Worm (Caenorhabditis elegans) whole organism, young adult: Measurements from ENCODE around the gene ZK180.5.

Experiments
- B0336.3 ChIP-seq: fragments of 200-800 bp; sonication (Bioruptor generic); IDR thresholded peaks from 2 replicates; pipeline ENCODE4 v1.3.6; 2022; ENCODE audit warnings: missing genetic modification characterization, missing compliant biosample characterization
- C06A6.2 ChIP-seq: fragments of 200-800 bp; sonication (Bioruptor generic); conservative IDR thresholded peaks from 2 replicates; pipeline ENCODE4 v1.3.6; 2022; ENCODE audit warnings: missing genetic modification characterization, missing compliant biosample characterization
- C17E4.6 ChIP-seq: fragments of 200-800 bp; sonication (Bioruptor generic); IDR thresholded peaks from 2 replicates; pipeline ENCODE4 v1.3.6; 2022; ENCODE audit warnings: missing genetic modification reagents, missing genetic modification characterization, missing compliant biosample characterization
- F52B5.7 ChIP-seq: sonication (generic microtip); optimal IDR thresholded peaks from 2 replicates; lab custom pipeline; 2016; ENCODE audit warnings: mild to moderate bottlenecking, missing genetic modification characterization, missing compliant biosample characterization
- T26A5.8 ChIP-seq: sonication (generic microtip); optimal IDR thresholded peaks from 2 replicates; lab custom pipeline; 2016; ENCODE audit warnings: missing genetic modification characterization, missing compliant biosample characterization
- akir-1 ChIP-seq: fragments of 200-800 bp; sonication (Bioruptor generic); optimal IDR thresholded peaks from 2 replicates; lab custom pipeline; 2018; ENCODE audit warnings: mild to moderate bottlenecking, missing genetic modification characterization, moderate library complexity, missing compliant biosample characterization
- atf-7 ChIP-seq: sonication (generic microtip); optimal IDR thresholded peaks from 2 replicates; lab custom pipeline; 2017; ENCODE audit warnings: mild to moderate bottlenecking, missing genetic modification characterization, missing compliant biosample characterization
- attf-3 ChIP-seq: fragments of 200-800 bp; sonication (Bioruptor generic); conservative IDR thresholded peaks from 2 replicates; pipeline ENCODE4 v1.3.6; 2022; ENCODE audit warnings: missing genetic modification reagents, missing genetic modification characterization, missing compliant biosample characterization
- attf-5 ChIP-seq: fragments of 200-800 bp; sonication (Bioruptor generic); optimal IDR thresholded peaks from 2 replicates; lab custom pipeline; 2018; ENCODE audit warnings: mild to moderate bottlenecking, missing genetic modification characterization, missing compliant biosample characterization
- bed-2 ChIP-seq: fragments of 200-800 bp; sonication (Bioruptor generic); IDR thresholded peaks from 2 replicates; pipeline ENCODE4 v1.3.6; 2022; ENCODE audit warnings: missing genetic modification reagents, missing genetic modification characterization, missing compliant biosample characterization
- cebp-1 ChIP-seq, 2 experiments: fragments of 200-800 bp in 1 of 2; sonication (Bioruptor generic) in 1 of 2; sonication (generic microtip) in 1 of 2; IDR thresholded peaks in 1 of 2; optimal IDR thresholded peaks in 1 of 2; 2 replicates each; pipeline versions ENCODE4 v1.3.6 to Lab custom; 2017 to 2022; ENCODE audit warnings: missing compliant biosample characterization in 2 of 2, missing genetic modification characterization in 2 of 2, mild to moderate bottlenecking in 1 of 2, missing genetic modification reagents in 1 of 2, moderate library complexity in 1 of 2
- ceh-40 ChIP-seq: fragments of 200-800 bp; sonication (Bioruptor generic); IDR thresholded peaks from 2 replicates; pipeline ENCODE4 v1.3.6; 2022; ENCODE audit warnings: missing genetic modification characterization, missing compliant biosample characterization
- ceh-58 ChIP-seq: fragments of 200-800 bp; sonication (Bioruptor generic); IDR thresholded peaks from 2 replicates; pipeline ENCODE4 v1.3.6; 2022; ENCODE audit warnings: missing genetic modification characterization, missing compliant biosample characterization
- ceh-91 ChIP-seq: fragments of 200-800 bp; sonication (Bioruptor generic); IDR thresholded peaks from 2 replicates; pipeline ENCODE4 v1.3.6; 2022; ENCODE audit warnings: missing genetic modification reagents, missing genetic modification characterization, missing compliant biosample characterization
- dox-1 ChIP-seq: fragments of 200-800 bp; sonication (Bioruptor generic); IDR thresholded peaks from 2 replicates; pipeline ENCODE4 v1.3.6; 2022; ENCODE audit warnings: missing genetic modification reagents, missing genetic modification characterization, missing compliant biosample characterization
- dpff-1 ChIP-seq: sonication (generic microtip); optimal IDR thresholded peaks from 2 replicates; lab custom pipeline; 2017; ENCODE audit warnings: mild to moderate bottlenecking, missing genetic modification characterization, missing compliant biosample characterization
- dpl-1 ChIP-seq: fragments of 150-350 bp; optimal IDR thresholded peaks from 2 replicates; lab custom pipeline; 2014; ENCODE audit warnings: missing biosample characterization, missing genetic modification reagents, missing genetic modification characterization
- efl-1 ChIP-seq: fragments of 150-350 bp; optimal IDR thresholded peaks from 2 replicates; lab custom pipeline; 2014; ENCODE audit warnings: missing biosample characterization, missing genetic modification reagents, missing genetic modification characterization
- egrh-3 ChIP-seq: fragments of 200-800 bp; sonication (Bioruptor generic); IDR thresholded peaks from 2 replicates; pipeline ENCODE4 v1.3.6; 2022; ENCODE audit warnings: missing genetic modification reagents, missing genetic modification characterization, missing compliant biosample characterization
- let-607 ChIP-seq, 2 experiments: fragments of 200-800 bp in 1 of 2; sonication (Bioruptor generic) in 1 of 2; sonication (generic microtip) in 1 of 2; optimal IDR thresholded peaks; 2 replicates each; lab custom pipeline; 2016 to 2018; ENCODE audit warnings: mild to moderate bottlenecking in 2 of 2, missing compliant biosample characterization in 2 of 2, missing genetic modification characterization in 2 of 2, moderate library complexity in 2 of 2, missing genotype in 1 of 2
- lin-35 ChIP-seq, 3 experiments: fragments of 150-350 bp in 2 of 3; sonication (generic microtip) in 1 of 3; optimal IDR thresholded peaks; 2 replicates each; lab custom pipeline; 2014 to 2018; ENCODE audit warnings: missing biosample characterization in 3 of 3, missing genetic modification characterization in 3 of 3, missing genetic modification reagents in 3 of 3
- lin-40 ChIP-seq: sonication (generic microtip); optimal IDR thresholded peaks from 2 replicates; lab custom pipeline; 2016; ENCODE audit warnings: missing genetic modification characterization, mild to moderate bottlenecking, missing compliant biosample characterization, missing genotype, missing genetic modification reagents
- lsy-27 ChIP-seq: sonication (generic microtip); optimal IDR thresholded peaks from 2 replicates; lab custom pipeline; 2017; ENCODE audit warnings: missing genetic modification characterization, mild to moderate bottlenecking, missing compliant biosample characterization, antibody characterized with exemption, missing genotype, borderline replicate concordance; ENCODE audit not compliant: insufficient read depth
- madf-3 ChIP-seq: fragments of 200-800 bp; sonication (Bioruptor generic); IDR thresholded peaks from 2 replicates; pipeline ENCODE4 v1.3.6; 2022; ENCODE audit warnings: missing genetic modification reagents, missing genetic modification characterization, missing compliant biosample characterization
- mes-4 ChIP-seq: sonication (generic microtip); optimal IDR thresholded peaks from 2 replicates; lab custom pipeline; 2016; ENCODE audit warnings: missing genotype, missing genetic modification characterization, missing compliant biosample characterization
- nhr-80 ChIP-seq: sonication (generic microtip); optimal IDR thresholded peaks from 2 replicates; lab custom pipeline; 2016; ENCODE audit warnings: missing genetic modification characterization, missing compliant biosample characterization
- nhr-90 ChIP-seq: sonication (generic microtip); optimal IDR thresholded peaks from 2 replicates; lab custom pipeline; 2016; ENCODE audit warnings: missing genotype, mild to moderate bottlenecking, missing genetic modification characterization, missing compliant biosample characterization
- pha-4 ChIP-seq: fragments of 150-350 bp; sonication (generic microtip); optimal IDR thresholded peaks from 2 replicates; lab custom pipeline; 2014; ENCODE audit warnings: missing biosample characterization, missing genetic modification reagents, missing genetic modification characterization
- rcor-1 ChIP-seq: fragments of 200-800 bp; sonication (Bioruptor generic); IDR thresholded peaks from 2 replicates; pipeline ENCODE4 v1.3.6; 2022; ENCODE audit warnings: missing genetic modification reagents, missing genetic modification characterization, missing compliant biosample characterization
- repo-1 ChIP-seq: sonication (generic microtip); optimal IDR thresholded peaks from 2 replicates; lab custom pipeline; 2017; ENCODE audit warnings: mild to moderate bottlenecking, missing genetic modification characterization, missing compliant biosample characterization
- tlf-1 ChIP-seq: fragments of 200-800 bp; sonication (Bioruptor generic); optimal IDR thresholded peaks from 2 replicates; lab custom pipeline; 2018; ENCODE audit warnings: mild to moderate bottlenecking, missing genetic modification characterization, missing compliant biosample characterization
- zim-3 ChIP-seq: sonication (generic microtip); optimal IDR thresholded peaks from 2 replicates; lab custom pipeline; 2017; ENCODE audit warnings: mild to moderate bottlenecking, missing genetic modification characterization, moderate library complexity, missing compliant biosample characterization
- ztf-18 ChIP-seq: sonication (generic microtip); optimal IDR thresholded peaks from 2 replicates; lab custom pipeline; 2016; ENCODE audit warnings: missing genotype, mild to moderate bottlenecking, missing genetic modification characterization, missing compliant biosample characterization
- ztf-22 ChIP-seq: fragments of 200-800 bp; sonication (Bioruptor generic); optimal IDR thresholded peaks from 2 replicates; lab custom pipeline; 2018; ENCODE audit warnings: mild to moderate bottlenecking, missing genetic modification characterization, moderate library complexity, missing compliant biosample characterization

Gene ZK180.5

DNA sequence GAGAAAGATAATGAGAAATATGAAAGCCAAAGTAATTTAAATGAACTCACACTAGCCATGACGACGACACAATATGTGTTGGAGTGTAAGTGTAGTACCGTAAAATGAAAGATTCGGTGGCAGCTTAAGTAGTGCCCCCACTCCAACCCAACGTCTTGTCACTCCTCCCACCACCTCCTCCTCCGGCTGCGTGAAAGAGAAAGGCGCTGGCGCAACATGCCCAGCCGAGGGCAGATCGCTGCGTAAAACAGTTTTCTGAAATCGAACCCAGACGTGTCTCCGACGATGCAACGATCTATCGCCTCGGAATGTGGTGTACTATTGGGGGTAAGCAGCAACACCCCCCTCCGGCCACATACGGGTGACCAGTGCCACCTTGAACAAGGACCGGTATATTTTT lies at the start of gene ZK180.5:
ZK180.5 (minus strand) TSS at position 101 of the 400 bp plus-strand sequence.
- 0 out of 2 replicates have a peak, but pooled peaks have one; percentile 42 for TF ChIP-seq madf-3
- no peak for TF ChIP-seq C06A6.2 (GFP tag; lab: Robert Waterston, UW)

DNA sequence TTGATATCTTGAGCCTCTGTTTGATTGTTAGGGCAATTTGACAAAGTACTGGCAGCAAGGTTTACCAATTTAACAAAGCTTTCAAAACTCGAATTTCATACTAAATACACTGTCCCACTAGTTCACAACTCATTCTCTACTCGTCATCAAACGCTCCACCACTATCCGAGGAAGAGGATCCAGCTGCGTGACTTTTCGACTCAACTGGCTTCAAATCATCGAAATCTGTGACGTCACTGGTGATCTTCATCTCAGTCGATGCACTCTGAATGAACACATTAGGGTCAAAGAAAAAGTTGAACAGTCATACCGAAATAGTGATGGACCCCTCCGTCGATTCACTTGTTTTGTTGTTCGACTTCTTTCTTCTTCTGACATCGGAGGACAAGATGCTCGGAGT lies 48.9 kb upstream of the ZK180.5 start:
- TF ChIP-seq bed-2 (GFP tag; lab: Robert Waterston, UW) (no peak), madf-3 (no peak), akir-1 (GFP tag; lab: Kevin White, UChicago) (no peak), rcor-1 (GFP tag; lab: Robert Waterston, UW) (no peak)

DNA sequence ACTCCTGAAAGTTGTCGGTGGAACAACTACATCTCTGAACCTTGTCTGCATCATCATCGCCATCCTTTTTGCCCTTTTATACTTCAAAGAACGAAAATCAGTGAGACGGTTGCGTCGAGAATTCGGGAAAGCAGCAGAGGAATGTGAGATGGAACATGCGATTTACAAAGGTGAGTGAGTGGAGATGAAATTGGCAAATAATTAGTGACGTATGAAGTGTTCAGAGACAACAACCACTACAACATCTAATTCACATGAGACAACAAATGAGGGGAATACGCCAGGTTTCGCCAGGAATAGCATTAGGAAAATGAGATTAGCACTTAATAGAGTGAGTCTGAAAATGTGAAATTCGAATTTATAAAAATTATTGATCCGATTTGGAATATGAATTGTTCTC lies 47.6 kb upstream of the ZK180.5 start:
- no peak for TF ChIP-seq repo-1 (tag; lab: Kevin White, UChicago)
- TF ChIP-seq ztf-22 (GFP tag; lab: Kevin White, UChicago): no peak
- no peak for TF ChIP-seq ceh-91 (GFP tag; lab: Robert Waterston, UW)
- no peak for TF ChIP-seq nhr-80 (tag; lab: Kevin White, UChicago)
- TF ChIP-seq ceh-40 (GFP tag; lab: Robert Waterston, UW): no peak
- TF ChIP-seq ceh-58 (GFP tag; lab: Robert Waterston, UW): no peak
- no peak for TF ChIP-seq lin-35 (GFP tag; optimal IDR thresholded peaks at IDR 0.05; lab: Kevin White, UChicago)
- TF ChIP-seq tlf-1 (GFP tag; lab: Kevin White, UChicago): no peak
- TF ChIP-seq mes-4 (tag; lab: Kevin White, UChicago): no peak
- TF ChIP-seq T26A5.8: no peak

DNA sequence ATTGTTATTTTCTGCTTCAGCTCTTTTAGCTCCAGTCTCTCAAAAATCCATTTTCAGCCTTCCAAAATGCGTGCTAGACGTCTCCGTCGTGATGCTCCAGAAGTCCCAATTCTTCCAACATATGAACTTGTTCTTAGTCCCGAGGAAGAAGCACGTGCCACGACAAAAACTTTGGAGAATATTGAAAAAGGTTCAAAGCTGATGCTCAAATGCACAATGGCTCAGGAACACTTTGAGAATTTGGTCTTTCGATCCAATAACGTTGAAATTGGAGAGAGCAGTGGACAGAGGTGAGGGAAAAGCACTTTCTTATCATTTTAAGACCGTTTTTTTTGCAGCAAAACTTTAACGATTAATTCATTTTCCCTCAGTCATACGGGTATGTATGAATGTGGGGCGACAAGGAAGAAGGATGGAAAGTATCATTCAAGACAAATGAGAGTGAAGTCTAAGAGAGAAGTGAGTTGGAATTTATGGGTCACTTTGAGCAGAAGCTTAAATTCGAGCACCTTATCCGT lies 45.7 kb upstream of the ZK180.5 start, which contains the start of gene igeg-1:
igeg-1 (plus strand) TSS at position 51 of the 518 bp plus-strand sequence.
- no peak for TF ChIP-seq lsy-27
- no peak for TF ChIP-seq bed-2 (GFP tag; lab: Robert Waterston, UW)
- TF ChIP-seq cebp-1 (GFP tag; IDR thresholded peaks at IDR 0.05; lab: Robert Waterston, UW): no peak
- TF ChIP-seq cebp-1 (tag; optimal IDR thresholded peaks at IDR 0.05; lab: Kevin White, UChicago): no peak
- no peak for TF ChIP-seq C17E4.6
- TF ChIP-seq let-607 (tag; optimal IDR thresholded peaks at IDR 0.05; lab: Kevin White, UChicago): peak in 1 of 2 experiments; percentile 7
- TF ChIP-seq nhr-80 (tag; lab: Kevin White, UChicago): peak; percentile 82
- no peak for TF ChIP-seq attf-5
- no peak for TF ChIP-seq dox-1
- TF ChIP-seq egrh-3 (GFP tag; lab: Robert Waterston, UW): no peak
- no peak for TF ChIP-seq efl-1 (GFP tag; lab: Kevin White, UChicago)

DNA sequence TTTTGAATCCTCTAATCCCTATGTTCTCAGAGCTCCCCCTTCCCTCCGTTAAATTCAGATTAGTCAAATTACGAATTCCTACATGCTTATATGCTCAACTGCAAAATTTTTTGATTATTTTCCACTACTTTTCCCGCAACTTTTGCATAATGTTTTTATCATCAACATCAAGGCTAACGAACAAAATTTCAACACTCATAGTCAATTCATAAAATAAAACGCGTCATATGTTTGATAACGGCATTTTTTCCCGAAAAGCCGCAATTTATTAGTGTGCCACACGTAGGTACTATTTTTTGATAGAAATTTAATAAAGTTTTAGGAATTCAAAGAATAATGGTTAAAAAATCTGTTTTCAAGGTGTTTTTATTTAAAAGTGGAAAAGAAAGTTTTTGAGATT lies 42.2 kb upstream of the ZK180.5 start:
- TF ChIP-seq attf-3 (GFP tag; lab: Robert Waterston, UW) (no peak), nhr-80 (tag; lab: Kevin White, UChicago) (peak; percentile 33), egrh-3 (GFP tag; lab: Robert Waterston, UW) (no peak)

DNA sequence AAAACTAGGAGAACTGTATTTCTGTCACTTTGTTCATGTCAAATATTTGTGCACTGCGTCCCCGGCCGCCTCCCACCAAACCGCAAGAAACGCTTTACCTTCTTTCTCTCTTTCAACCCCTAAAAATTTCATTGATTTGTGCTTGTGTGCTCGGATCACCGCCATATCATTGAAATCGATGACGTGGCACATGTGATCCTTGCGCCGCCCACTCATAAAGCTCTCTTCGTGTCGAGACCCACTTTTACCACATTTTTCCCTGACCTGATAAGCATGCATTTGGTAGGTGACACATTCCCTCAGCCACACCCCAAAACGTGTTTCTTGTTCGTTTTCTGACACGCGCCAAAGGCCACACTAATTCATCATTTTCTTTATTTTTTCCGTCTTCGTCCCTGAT lies 40.8 kb upstream of the ZK180.5 start:
- TF ChIP-seq zim-3 (tag; lab: Kevin White, UChicago) (no peak), dpff-1 (no peak), nhr-80 (tag; lab: Kevin White, UChicago) (peak; percentile 93), cebp-1 (GFP tag; IDR thresholded peaks at IDR 0.05; lab: Robert Waterston, UW) (no peak), cebp-1 (tag; optimal IDR thresholded peaks at IDR 0.05; lab: Kevin White, UChicago) (peak; percentile 44), nhr-90 (peak; percentile 26), B0336.3 (GFP tag; lab: Robert Waterston, UW) (peak; percentile 35; the same call in 1 of the 2 replicates), F52B5.7 (no peak), let-607 (tag; optimal IDR thresholded peaks at IDR 0.05; lab: Kevin White, UChicago) (peak; percentile 37 to 67), dox-1 (peak; percentile 70), lin-40 (no peak), pha-4 (tag; lab: Kevin White, UChicago) (no peak), lin-35 (GFP tag; optimal IDR thresholded peaks at IDR 0.05; lab: Kevin White, UChicago) (no peak), dpl-1 (GFP tag; lab: Kevin White, UChicago) (no peak), ztf-18 (tag; lab: Kevin White, UChicago) (no peak), atf-7 (tag; lab: Kevin White, UChicago) (no peak)
